Fruit fly (Drosophila melanogaster) whole organism, embryonic: ENCODE measurements around the gene Grip75.

Experiments used
- B-H1 ChIP-seq: fragments of 200-800 bp; sonication (Bioruptor generic); IDR thresholded peaks from 3 replicates; pipeline ENCODE4 v1.3.6; 2022; ENCODE audit warnings: missing biosample characterization, missing genetic modification characterization
- CG11696 ChIP-seq: fragments of 200-800 bp; sonication (Bioruptor generic); IDR thresholded peaks from 2 replicates; pipeline ENCODE4 v1.3.6; 2022; ENCODE audit warnings: missing biosample characterization, missing genetic modification characterization
- CG11723 ChIP-seq: fragments of 200-800 bp; sonication (Bioruptor generic); optimal IDR thresholded peaks from 2 replicates; lab custom pipeline; 2017; ENCODE audit warnings: missing biosample characterization, mild to moderate bottlenecking, missing genetic modification characterization
- CG12219 ChIP-seq: fragments of 200-800 bp; sonication (Bioruptor generic); optimal IDR thresholded peaks from 3 replicates; lab custom pipeline; 2018; ENCODE audit warnings: missing biosample characterization, mild to moderate bottlenecking, missing genetic modification characterization
- CG12299 ChIP-seq: fragments of 200-800 bp; sonication (Bioruptor generic); optimal IDR thresholded peaks from 2 replicates; lab custom pipeline; 2018; ENCODE audit warnings: missing biosample characterization, mild to moderate bottlenecking, missing genetic modification characterization
- CG13894 ChIP-seq: fragments of 200-800 bp; sonication (Bioruptor generic); optimal IDR thresholded peaks from 3 replicates; lab custom pipeline; 2018; ENCODE audit warnings: missing biosample characterization, mild to moderate bottlenecking, missing genetic modification characterization, moderate library complexity
- CG14014 ChIP-seq: fragments of 200-800 bp; sonication (Bioruptor generic); IDR thresholded peaks from 2 replicates; pipeline ENCODE4 v1.3.6; 2022; ENCODE audit warnings: missing biosample characterization, missing genetic modification characterization
- CG14860 ChIP-seq: fragments of 200-800 bp; sonication (Bioruptor generic); IDR thresholded peaks from 3 replicates; pipeline ENCODE4 v1.3.6; 2022; ENCODE audit warnings: missing biosample characterization, missing genetic modification characterization; ENCODE audit not compliant: partially characterized antibody
- CG14965 ChIP-seq: fragments of 200-800 bp; sonication (Bioruptor generic); optimal IDR thresholded peaks from 2 replicates; lab custom pipeline; 2016; ENCODE audit warnings: missing biosample characterization, missing genetic modification characterization, borderline replicate concordance
- CG15269 ChIP-seq: fragments of 200-800 bp; sonication (Bioruptor generic); optimal IDR thresholded peaks from 2 replicates; lab custom pipeline; 2018; ENCODE audit warnings: missing biosample characterization, mild to moderate bottlenecking, missing genetic modification characterization, moderate library complexity
- CG18011 ChIP-seq: fragments of 200-800 bp; sonication (Bioruptor generic); optimal IDR thresholded peaks from 2 replicates; lab custom pipeline; 2017; ENCODE audit warnings: missing biosample characterization, missing genetic modification characterization, mild to moderate bottlenecking, moderate library complexity, missing genotype
- CG2875 ChIP-seq: fragments of 200-800 bp; sonication (Bioruptor generic); optimal IDR thresholded peaks from 2 replicates; lab custom pipeline; 2017; ENCODE audit warnings: missing biosample characterization, mild to moderate bottlenecking, missing genetic modification characterization, missing genetic modification reagents
- CG34422 ChIP-seq: fragments of 200-800 bp; sonication (Bioruptor generic); IDR thresholded peaks from 3 replicates; pipeline ENCODE4 v1.3.6; 2022; ENCODE audit warnings: missing biosample characterization, missing genetic modification characterization
- CG3995 ChIP-seq: fragments of 200-800 bp; sonication (Bioruptor generic); optimal IDR thresholded peaks from 3 replicates; lab custom pipeline; 2016; ENCODE audit warnings: missing biosample characterization, missing genetic modification characterization
- CG4328 ChIP-seq: fragments of 200-800 bp; sonication (Bioruptor generic); optimal IDR thresholded peaks from 3 replicates; lab custom pipeline; 2017; ENCODE audit warnings: missing biosample characterization, missing genetic modification reagents, missing genetic modification characterization
- CG4404 ChIP-seq: fragments of 200-800 bp; sonication (Bioruptor generic); IDR thresholded peaks from 2 replicates; pipeline ENCODE4 v1.3.6; 2022; ENCODE audit warnings: missing biosample characterization, missing genetic modification characterization
- CG5953 ChIP-seq: fragments of 200-800 bp; sonication (Bioruptor generic); IDR thresholded peaks from 2 replicates; pipeline ENCODE4 v1.3.6; 2022; ENCODE audit warnings: missing biosample characterization, missing genetic modification characterization
- CG6765 ChIP-seq: fragments of 200-800 bp; sonication (Bioruptor generic); optimal IDR thresholded peaks from 3 replicates; lab custom pipeline; 2017; ENCODE audit warnings: missing biosample characterization, mild to moderate bottlenecking, missing genetic modification characterization
- CG7372 ChIP-seq: fragments of 200-800 bp; sonication (Bioruptor generic); IDR thresholded peaks from 2 replicates; pipeline ENCODE4 v1.3.6; 2022; ENCODE audit warnings: missing biosample characterization, missing genetic modification characterization
- CG7839 ChIP-seq: fragments of 200-800 bp; sonication (Bioruptor generic); optimal IDR thresholded peaks from 3 replicates; lab custom pipeline; 2018; ENCODE audit warnings: missing biosample characterization, mild to moderate bottlenecking, missing genetic modification characterization, moderate library complexity
- CG8281 ChIP-seq: fragments of 200-800 bp; sonication (Bioruptor generic); optimal IDR thresholded peaks from 2 replicates; lab custom pipeline; 2018; ENCODE audit warnings: missing biosample characterization, mild to moderate bottlenecking, missing genetic modification characterization, moderate library complexity
- CG8388 ChIP-seq: fragments of 200-800 bp; sonication (Bioruptor generic); optimal IDR thresholded peaks from 2 replicates; lab custom pipeline; 2019; ENCODE audit warnings: missing biosample characterization, mild to moderate bottlenecking, missing genetic modification characterization, moderate library complexity
- Dad ChIP-seq: fragments of 200-800 bp; sonication (Bioruptor generic); optimal IDR thresholded peaks from 3 replicates; lab custom pipeline; 2016; ENCODE audit warnings: missing biosample characterization, missing genetic modification characterization
- Dll ChIP-seq: fragments of 200-800 bp; sonication (Bioruptor generic); IDR thresholded peaks from 4 replicates; pipeline ENCODE4 v1.3.6; 2022; ENCODE audit warnings: missing biosample characterization, missing genetic modification characterization; ENCODE audit not compliant: partially characterized antibody
- Gsc ChIP-seq: fragments of 200-800 bp; sonication (Bioruptor generic); IDR thresholded peaks from 2 replicates; pipeline ENCODE4 v1.3.6; 2022; ENCODE audit warnings: missing biosample characterization, missing genetic modification characterization
- Gug ChIP-seq: fragments of 200-800 bp; sonication (Bioruptor generic); IDR thresholded peaks from 4 replicates; pipeline ENCODE4 v1.3.6; 2022; ENCODE audit warnings: missing biosample characterization, missing genetic modification characterization
- HLH4C ChIP-seq: fragments of 200-800 bp; sonication (Bioruptor generic); IDR thresholded peaks from 3 replicates; pipeline ENCODE4 v1.3.6; 2022; ENCODE audit warnings: missing biosample characterization, missing genetic modification characterization; ENCODE audit not compliant: partially characterized antibody
- MBD-R2 ChIP-seq: fragments of 200-800 bp; sonication (Bioruptor generic); IDR thresholded peaks from 2 replicates; pipeline ENCODE4 v1.3.6; 2022; ENCODE audit warnings: missing biosample characterization, missing genetic modification characterization
- MTF-1 ChIP-seq: fragments of 200-800 bp; sonication (Bioruptor generic); optimal IDR thresholded peaks from 2 replicates; lab custom pipeline; 2018; ENCODE audit warnings: missing biosample characterization, mild to moderate bottlenecking, missing genetic modification characterization, borderline replicate concordance
- Oli ChIP-seq: fragments of 200-800 bp; sonication (Bioruptor generic); optimal IDR thresholded peaks from 2 replicates; lab custom pipeline; 2018; ENCODE audit warnings: missing biosample characterization, mild to moderate bottlenecking, missing genetic modification characterization, moderate library complexity
- al ChIP-seq: fragments of 200-800 bp; sonication (Bioruptor generic); IDR thresholded peaks from 2 replicates; pipeline ENCODE4 v1.3.6; 2022; ENCODE audit warnings: missing biosample characterization, missing genetic modification characterization
- bsh ChIP-seq, 2 experiments: fragments of 200-800 bp; sonication (Bioruptor generic); optimal IDR thresholded peaks; 2 replicates each; lab custom pipeline; 2017 to 2018; ENCODE audit warnings: mild to moderate bottlenecking in 2 of 2, missing biosample characterization in 2 of 2, missing genetic modification characterization in 2 of 2, moderate library complexity in 1 of 2
- dmrt11E ChIP-seq: fragments of 200-800 bp; sonication (Bioruptor generic); optimal IDR thresholded peaks from 3 replicates; lab custom pipeline; 2018; ENCODE audit warnings: missing biosample characterization, mild to moderate bottlenecking, missing genetic modification characterization, moderate library complexity
- dpn ChIP-seq, 2 experiments: fragments of 200-800 bp; sonication (Bioruptor generic); optimal IDR thresholded peaks; 3 replicates each; lab custom pipeline; 2016; ENCODE audit warnings: missing biosample characterization in 2 of 2, missing genetic modification characterization in 2 of 2
- esg ChIP-seq: fragments of 200-800 bp; sonication (Bioruptor generic); conservative IDR thresholded peaks from 2 replicates; pipeline ENCODE4 v1.3.6; 2022; ENCODE audit warnings: missing biosample characterization, missing genetic modification characterization
- eyg ChIP-seq: fragments of 200-800 bp; sonication (Bioruptor generic); optimal IDR thresholded peaks from 3 replicates; lab custom pipeline; 2016; ENCODE audit warnings: missing biosample characterization, missing genetic modification characterization
- ftz-f1 ChIP-seq: fragments of 200-800 bp; sonication (Bioruptor generic); optimal IDR thresholded peaks from 2 replicates; lab custom pipeline; 2016; ENCODE audit warnings: missing biosample characterization, missing genetic modification characterization
- inv ChIP-seq: fragments of 200-800 bp; sonication (Bioruptor generic); IDR thresholded peaks from 2 replicates; pipeline ENCODE4 v1.3.6; 2022; ENCODE audit warnings: missing biosample characterization, missing genetic modification characterization; ENCODE audit not compliant: partially characterized antibody
- odd ChIP-seq: fragments of 200-800 bp; sonication (Bioruptor generic); optimal IDR thresholded peaks from 2 replicates; lab custom pipeline; 2017; ENCODE audit warnings: missing biosample characterization, mild to moderate bottlenecking, missing genetic modification characterization
- row ChIP-seq: fragments of 200-800 bp; sonication (Bioruptor generic); IDR thresholded peaks from 3 replicates; pipeline ENCODE4 v1.3.6; 2022; ENCODE audit warnings: missing biosample characterization, missing genetic modification characterization
- sc ChIP-seq, 3 experiments: fragments of >200 bp in 2 of 3; fragments of 200-800 bp in 1 of 3; sonication (Bioruptor generic) in 1 of 3; optimal IDR thresholded peaks; 2 replicates in 2 of 3; 3 replicates in 1 of 3; lab custom pipeline; 2017; ENCODE audit warnings: mild to moderate bottlenecking in 1 of 3, missing biosample characterization in 1 of 3, missing genetic modification characterization in 1 of 3, missing genetic modification reagents in 1 of 3
- seq ChIP-seq: fragments of 200-800 bp; sonication (Bioruptor generic); IDR thresholded peaks from 2 replicates; pipeline ENCODE4 v1.3.6; 2022; ENCODE audit warnings: missing biosample characterization, missing genetic modification characterization
- sna ChIP-seq: fragments of 200-800 bp; sonication (Bioruptor generic); IDR thresholded peaks from 2 replicates; pipeline ENCODE4 v1.3.6; 2022; ENCODE audit warnings: missing biosample characterization, missing genetic modification characterization; ENCODE audit not compliant: partially characterized antibody
- tap ChIP-seq: fragments of 200-800 bp; optimal IDR thresholded peaks from 3 replicates; lab custom pipeline; 2019; ENCODE audit warnings: missing biosample characterization, mild to moderate bottlenecking, missing genetic modification characterization, moderate library complexity
- toy ChIP-seq: fragments of 200-800 bp; sonication (Bioruptor generic); IDR thresholded peaks from 2 replicates; pipeline ENCODE4 v1.3.6; 2022; ENCODE audit warnings: missing biosample characterization, missing genetic modification characterization
- unc-4 ChIP-seq: fragments of 200-800 bp; sonication (Bioruptor generic); IDR thresholded peaks from 2 replicates; pipeline ENCODE4 v1.3.6; 2022; ENCODE audit warnings: missing biosample characterization, missing genetic modification characterization; ENCODE audit not compliant: partially characterized antibody
- unpg ChIP-seq: fragments of 200-800 bp; sonication (Bioruptor generic); optimal IDR thresholded peaks from 3 replicates; lab custom pipeline; 2018; ENCODE audit warnings: missing biosample characterization, mild to moderate bottlenecking, missing genetic modification characterization, moderate library complexity
- wdn ChIP-seq: fragments of 200-800 bp; sonication (Bioruptor generic); IDR thresholded peaks from 2 replicates; pipeline ENCODE4 v1.3.6; 2022; ENCODE audit warnings: missing biosample characterization, missing genetic modification characterization

Grip75 gene

DNA sequence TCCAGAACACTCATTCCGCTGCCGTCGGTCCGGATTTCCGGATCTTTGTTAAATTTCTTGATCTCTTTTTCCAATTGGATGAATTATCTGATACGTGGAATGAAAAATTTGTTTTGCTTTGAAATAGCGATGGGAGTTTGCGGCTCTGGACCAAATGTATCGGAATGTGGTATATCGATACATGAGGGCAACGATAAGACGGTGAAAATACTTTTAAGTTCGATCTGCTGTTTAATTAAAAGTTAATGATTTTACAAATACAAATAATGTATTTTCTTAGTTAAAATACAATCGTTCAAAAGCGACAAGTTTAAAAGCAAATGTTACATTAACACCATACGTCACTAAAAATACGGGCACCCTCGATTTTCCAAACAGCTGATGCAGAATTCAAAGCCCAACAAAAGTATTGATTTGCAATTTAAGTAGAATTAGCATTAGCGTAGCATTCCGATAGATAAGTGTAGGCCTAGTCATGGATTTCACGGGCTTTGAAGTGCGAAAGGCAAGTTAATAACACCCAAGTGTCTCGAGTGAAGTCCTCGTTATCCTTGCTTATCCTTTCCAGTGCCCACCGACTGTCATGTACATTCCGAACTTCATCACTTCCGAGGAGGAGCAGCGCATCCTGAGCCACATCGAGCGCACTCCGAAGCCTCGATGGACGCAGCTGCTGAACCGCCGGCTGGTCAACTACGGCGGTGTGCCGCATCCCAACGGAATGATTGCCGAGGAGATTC lies 5.6 kb downstream of the Grip75 start, which contains the start of the genes Cog4 and CG6144 (continued):
- TF ChIP-seq CG8388 (GFP tag; lab: Kevin White, UChicago): no peak
- TF ChIP-seq B-H1 (GFP tag; lab: Robert Waterston, UW): no peak
- TF ChIP-seq Dad (GFP tag; lab: Kevin White, UChicago): no peak
- no peak for TF ChIP-seq bsh (GFP tag; optimal IDR thresholded peaks at IDR 0.05; lab: Kevin White, UChicago)
- no peak for TF ChIP-seq CG12299 (tag; lab: Kevin White, UChicago)
- TF ChIP-seq inv (GFP tag; lab: Robert Waterston, UW): peak; percentile 68
- TF ChIP-seq CG14014 (GFP tag; lab: Robert Waterston, UW): peak; percentile 72
- no peak for TF ChIP-seq CG4404 (GFP tag; lab: Robert Waterston, UW)
- no peak for TF ChIP-seq wdn
- TF ChIP-seq odd (GFP tag; lab: Kevin White, UChicago): no peak
- no peak for TF ChIP-seq Oli (tag; lab: Kevin White, UChicago)
- no peak for TF ChIP-seq CG4328
- no peak for TF ChIP-seq sc (optimal IDR thresholded peaks at IDR 0.05; lab: Kevin White, UChicago)
- TF ChIP-seq sc (GFP tag; optimal IDR thresholded peaks at IDR 0.05; lab: Kevin White, UChicago): no peak
- no peak for TF ChIP-seq unpg (GFP tag; lab: Kevin White, UChicago)
- TF ChIP-seq MTF-1 (GFP tag; lab: Kevin White, UChicago): no peak
- no peak for TF ChIP-seq CG7839
- TF ChIP-seq CG8281 (tag; lab: Kevin White, UChicago): no peak
- TF ChIP-seq CG14860: peak; percentile 53; the same call in 2 of the 3 replicates
- TF ChIP-seq dpn (GFP tag; optimal IDR thresholded peaks at IDR 0.05; lab: Kevin White, UChicago): peak; percentile 4 to 6
- TF ChIP-seq esg: 0 out of 2 replicates have a peak, but pooled peaks have one; percentile 7
- TF ChIP-seq CG7372 (GFP tag; lab: Robert Waterston, UW): no peak
- no peak for TF ChIP-seq Gsc (GFP tag; lab: Robert Waterston, UW)
- no peak for TF ChIP-seq CG15269 (tag; lab: Kevin White, UChicago)
- TF ChIP-seq sna (GFP tag; lab: Robert Waterston, UW): peak; percentile 84
- TF ChIP-seq Gug (GFP tag; lab: Robert Waterston, UW): no peak
- no peak for TF ChIP-seq CG13894 (tag; lab: Kevin White, UChicago)
- peak; percentile 55; the same call in 1 of the 3 replicates for TF ChIP-seq CG34422 (GFP tag; lab: Robert Waterston, UW)
- TF ChIP-seq MBD-R2 (GFP tag; lab: Robert Waterston, UW): peak; percentile 87
- TF ChIP-seq CG18011 (GFP tag; lab: Kevin White, UChicago): no peak
- TF ChIP-seq row (GFP tag; lab: Robert Waterston, UW): peak; percentile 84
- no peak for TF ChIP-seq CG11723 (GFP tag; lab: Kevin White, UChicago)
- TF ChIP-seq HLH4C (GFP tag; lab: Robert Waterston, UW): peak; percentile 79
- no peak for TF ChIP-seq CG11696 (GFP tag; lab: Robert Waterston, UW)
- TF ChIP-seq ftz-f1 (GFP tag; lab: Kevin White, UChicago): no peak
- TF ChIP-seq dmrt11E (tag; lab: Kevin White, UChicago): no peak
- peak; percentile 91 for TF ChIP-seq Dll
- TF ChIP-seq CG2875 (GFP tag; lab: Kevin White, UChicago): no peak
- TF ChIP-seq CG14965 (GFP tag; lab: Kevin White, UChicago): no peak
- TF ChIP-seq unc-4 (GFP tag; lab: Robert Waterston, UW): peak; percentile 83
- TF ChIP-seq CG12219 (GFP tag; lab: Kevin White, UChicago): no peak
- TF ChIP-seq CG3995: peak; percentile 91
- TF ChIP-seq CG6765 (GFP tag; lab: Kevin White, UChicago): no peak
- 0 out of 2 replicates have a peak, but pooled peaks have one; percentile 17 for TF ChIP-seq al
- TF ChIP-seq toy (GFP tag; lab: Robert Waterston, UW): no peak
- TF ChIP-seq tap (tag; lab: Kevin White, UChicago): no peak
- TF ChIP-seq seq (GFP tag; lab: Robert Waterston, UW): no peak
- no peak for TF ChIP-seq eyg (GFP tag; lab: Kevin White, UChicago)
- TF ChIP-seq CG5953: no peak
